Worm (Caenorhabditis elegans): ENCODE data around the gene irld-48.

Gene irld-48

DNA sequence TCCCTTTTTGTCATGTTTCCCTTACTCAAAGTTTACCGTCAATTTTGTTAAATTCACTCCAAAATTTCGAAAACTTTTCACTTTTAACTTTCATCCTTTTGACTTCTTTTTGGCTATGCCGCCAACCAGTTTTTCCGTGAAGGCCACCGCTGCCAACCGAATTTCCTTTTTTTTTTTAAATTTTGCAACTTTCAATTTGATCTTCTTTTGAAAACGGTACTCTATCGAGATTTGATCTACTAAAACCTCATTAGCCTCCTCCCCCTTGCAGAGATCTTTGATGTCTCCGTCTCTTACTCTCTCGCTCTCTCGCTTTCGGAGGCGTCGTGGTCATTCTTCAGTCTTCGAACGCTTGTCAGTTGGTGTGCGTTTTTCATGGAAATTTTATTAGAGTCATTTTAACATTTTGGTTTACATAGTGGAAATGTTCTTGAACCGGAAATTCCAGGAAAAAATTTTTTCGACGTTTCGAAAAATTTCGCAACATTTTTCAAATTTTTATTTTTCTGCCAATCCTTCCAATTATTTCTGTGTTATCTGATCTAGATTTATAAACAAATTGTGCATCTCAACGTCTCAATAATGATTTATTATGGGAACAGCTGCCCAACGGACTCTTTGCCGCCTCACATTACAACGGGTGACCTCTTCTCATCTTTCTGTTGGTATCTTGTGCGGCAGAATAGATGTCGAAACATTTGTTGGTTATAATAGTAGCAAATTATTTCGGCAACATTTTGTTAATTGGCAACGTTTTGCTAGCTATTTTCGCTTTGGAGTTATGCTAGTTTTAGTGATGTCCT is 38.9 kb downstream of the irld-48 start:
- peak; percentile 17 for TF ChIP-seq C04F5.9 (tag; optimal IDR thresholded peaks at IDR 0.05)
- TF ChIP-seq nhr-71 (tag; optimal IDR thresholded peaks at IDR 0.05) = peak; percentile 65
- peak; percentile 95 for TF ChIP-seq nhr-85 (tag)
- peak; percentile 61 for TF ChIP-seq lin-39 (tag; optimal IDR thresholded peaks at IDR 0.05)
- TF ChIP-seq tlp-1 (tag; optimal IDR thresholded peaks at IDR 0.05) = no peak
- no peak for TF ChIP-seq dsc-1 (tag; optimal IDR thresholded peaks at IDR 0.05)
- peak in 1 of 2 experiments; percentile 28 for TF ChIP-seq efl-1 (optimal IDR thresholded peaks at IDR 0.05)
- peak in 1 of 2 experiments; percentile 71 for TF ChIP-seq efl-1 (GFP tag; optimal IDR thresholded peaks at IDR 0.05 in 1 of 2)
- peak; percentile 66 for TF ChIP-seq lin-14 (GFP tag; optimal IDR thresholded peaks at IDR 0.05)
- no peak for TF ChIP-seq fkh-4 (tag; optimal IDR thresholded peaks at IDR 0.05; ENCODE audit: borderline replicate concordance)
- TF ChIP-seq snu-23 (GFP tag; optimal IDR thresholded peaks at IDR 0.05) = peak; percentile 13
- no peak for TF ChIP-seq mep-1 (tag; optimal IDR thresholded peaks at IDR 0.05)
- peak; percentile 19 for TF ChIP-seq unc-130 (tag; optimal IDR thresholded peaks at IDR 0.05)
- no peak for TF ChIP-seq fkh-10 (GFP tag; optimal IDR thresholded peaks at IDR 0.05)
- no peak for TF ChIP-seq swsn-7 (tag; optimal IDR thresholded peaks at IDR 0.05)
- peak; percentile 8 for TF ChIP-seq nhr-47 (tag; optimal IDR thresholded peaks at IDR 0.05)
- peak in 1 of 2 experiments; percentile 32 for TF ChIP-seq lin-35 (GFP tag; optimal IDR thresholded peaks at IDR 0.05)
- peak; percentile 18 for TF ChIP-seq lin-13 (GFP tag; optimal IDR thresholded peaks at IDR 0.05)
- no peak for TF ChIP-seq F16B12.6 (tag; optimal IDR thresholded peaks at IDR 0.05)
- no peak for TF ChIP-seq tbx-2 (tag; optimal IDR thresholded peaks at IDR 0.05)
- TF ChIP-seq zip-4 (GFP tag; optimal IDR thresholded peaks at IDR 0.05) = peak; percentile 70
- TF ChIP-seq nhr-19 (GFP tag; conservative IDR thresholded peaks at IDR 0.05) = peak; percentile 53
- peak in 1 of 2 experiments; percentile 17 for TF ChIP-seq lsy-2 (tag; optimal IDR thresholded peaks at IDR 0.05)
- no peak for TF ChIP-seq vab-15 (tag; optimal IDR thresholded peaks at IDR 0.05)
- no peak for TF ChIP-seq snpc-4 (tag; optimal IDR thresholded peaks at IDR 0.05)
- no peak for TF ChIP-seq ceh-8 (GFP tag; optimal IDR thresholded peaks at IDR 0.05)
- peak; percentile 98 for TF ChIP-seq blmp-1 (tag; optimal IDR thresholded peaks at IDR 0.05)
- TF ChIP-seq rnt-1 (tag; optimal IDR thresholded peaks at IDR 0.05) = peak; percentile 81
- TF ChIP-seq dpl-1 (GFP tag; optimal IDR thresholded peaks at IDR 0.05) = peak; percentile 10 to 28 (median 13)
- TF ChIP-seq nhr-20 (tag; optimal IDR thresholded peaks at IDR 0.05) = peak; percentile 29
- peak; percentile 88 for TF ChIP-seq grh-1 (GFP tag; IDR thresholded peaks at IDR 0.05)
- peak in 1 of 6 experiments; percentile 39 for TF ChIP-seq elt-3 (tag; optimal IDR thresholded peaks at IDR 0.05)
- TF ChIP-seq pag-3 (tag; optimal IDR thresholded peaks at IDR 0.05; ENCODE audit: borderline replicate concordance, insufficient read depth) = no peak

DNA sequence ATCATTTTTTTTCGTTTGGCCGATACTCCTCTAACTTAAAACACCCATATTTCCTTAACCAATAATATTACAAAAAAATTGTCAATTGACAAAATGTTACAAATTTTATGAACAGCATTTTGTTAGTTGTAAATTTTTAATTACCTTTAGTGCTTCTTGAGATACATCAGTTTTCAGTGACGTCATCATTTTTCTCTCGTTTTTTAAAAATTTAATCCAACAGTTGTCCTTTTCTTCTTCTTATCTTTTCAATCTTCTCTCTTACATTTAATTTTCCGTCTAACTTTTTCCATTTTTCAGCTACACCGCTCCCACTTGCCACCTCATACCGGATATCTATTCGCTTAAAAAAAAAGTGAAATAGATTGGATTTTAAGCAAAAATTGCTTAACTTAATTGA is 40.9 kb downstream of the irld-48 start, which contains the start of gene lido-8:
TSS of gene lido-8 (plus strand) at position 301 of the 400 bp plus-strand sequence.
- no peak for TF ChIP-seq efl-3 (GFP tag; optimal IDR thresholded peaks at IDR 0.05)
- TF ChIP-seq grh-1 (GFP tag; IDR thresholded peaks at IDR 0.05) = no peak
- TF ChIP-seq zag-1 (tag; optimal IDR thresholded peaks at IDR 0.05) = no peak
- no peak for TF ChIP-seq lin-35 (GFP tag; optimal IDR thresholded peaks at IDR 0.05)

DNA sequence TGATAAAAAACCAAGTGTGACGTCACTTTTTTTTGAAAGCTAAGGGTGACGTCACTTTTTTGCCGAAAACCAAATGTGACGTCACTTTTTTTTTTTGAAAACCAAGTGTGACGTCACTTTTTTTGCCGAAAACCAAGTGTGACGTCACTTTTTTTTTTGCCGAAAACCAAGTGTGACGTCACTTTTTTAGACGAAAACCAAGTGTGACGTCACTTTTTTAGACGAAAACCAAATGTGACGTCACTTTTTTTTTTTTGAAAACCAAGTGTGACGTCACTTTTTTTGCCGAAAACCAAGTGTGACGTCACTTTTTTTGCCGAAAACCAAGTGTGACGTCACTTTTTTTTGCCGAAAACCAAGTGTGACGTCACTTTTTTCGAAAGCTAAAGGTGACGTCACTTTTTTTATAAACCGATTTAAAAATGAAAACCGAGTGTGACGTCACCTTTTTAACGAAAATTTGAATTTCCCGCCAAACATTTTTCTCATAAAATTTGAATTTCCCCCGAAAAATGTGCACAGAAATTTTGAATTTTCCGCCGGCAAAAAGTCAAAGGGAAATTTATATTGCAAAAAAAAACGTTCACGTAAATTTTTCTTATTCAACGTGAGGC is 42.1 kb downstream of the irld-48 start:
- no peak for TF ChIP-seq nhr-237 (tag; optimal IDR thresholded peaks at IDR 0.05)
- no peak for TF ChIP-seq sptf-1 (tag; optimal IDR thresholded peaks at IDR 0.05)
- no peak for TF ChIP-seq ama-1 (optimal IDR thresholded peaks at IDR 0.05)
- no peak for TF ChIP-seq nhr-12 (tag; optimal IDR thresholded peaks at IDR 0.05)
- TF ChIP-seq ceh-88 (GFP tag; IDR thresholded peaks at IDR 0.05) = no peak
- no peak for TF ChIP-seq hpl-2 (GFP tag; optimal IDR thresholded peaks at IDR 0.05)
- TF ChIP-seq ztf-4 (tag; optimal IDR thresholded peaks at IDR 0.05) = no peak
- TF ChIP-seq C34B4.2 (tag; optimal IDR thresholded peaks at IDR 0.05) = no peak
- TF ChIP-seq tbx-2 (tag; optimal IDR thresholded peaks at IDR 0.05) = no peak
- no peak for TF ChIP-seq nhr-20 (tag; optimal IDR thresholded peaks at IDR 0.05)
- TF ChIP-seq zip-4 (GFP tag; optimal IDR thresholded peaks at IDR 0.05) = no peak
